Worm (Caenorhabditis elegans) whole organism, L2 larva: ENCODE data around the gene C44E12.1.

Experiments used
- ceh-82 ChIP-seq: fragments of 150-350 bp; optimal IDR thresholded peaks from 2 replicates; lab custom pipeline; 2014; ENCODE audit warnings: missing biosample characterization, missing genetic modification characterization
- nhr-21 ChIP-seq: fragments of 150-350 bp; optimal IDR thresholded peaks from 2 replicates; lab custom pipeline; 2014; ENCODE audit warnings: missing biosample characterization, missing genetic modification characterization
- sem-4 ChIP-seq: fragments of 150-350 bp; optimal IDR thresholded peaks from 2 replicates; lab custom pipeline; 2014; ENCODE audit warnings: missing biosample characterization, missing genetic modification reagents, missing genetic modification characterization
- sma-9 ChIP-seq, 2 experiments: fragments of 150-350 bp in 1 of 2; sonication (generic microtip) in 1 of 2; optimal IDR thresholded peaks; 2 replicates each; lab custom pipeline; 2014 to 2016; ENCODE audit warnings: missing genetic modification characterization in 2 of 2, mild to moderate bottlenecking in 1 of 2, missing biosample characterization in 1 of 2, missing compliant biosample characterization in 1 of 2, missing genetic modification reagents in 1 of 2, moderate library complexity in 1 of 2
- unc-62 ChIP-seq: fragments of 150-350 bp; optimal IDR thresholded peaks from 2 replicates; lab custom pipeline; 2014; ENCODE audit warnings: missing biosample characterization, missing genetic modification reagents, missing genetic modification characterization

C44E12.1 gene

DNA sequence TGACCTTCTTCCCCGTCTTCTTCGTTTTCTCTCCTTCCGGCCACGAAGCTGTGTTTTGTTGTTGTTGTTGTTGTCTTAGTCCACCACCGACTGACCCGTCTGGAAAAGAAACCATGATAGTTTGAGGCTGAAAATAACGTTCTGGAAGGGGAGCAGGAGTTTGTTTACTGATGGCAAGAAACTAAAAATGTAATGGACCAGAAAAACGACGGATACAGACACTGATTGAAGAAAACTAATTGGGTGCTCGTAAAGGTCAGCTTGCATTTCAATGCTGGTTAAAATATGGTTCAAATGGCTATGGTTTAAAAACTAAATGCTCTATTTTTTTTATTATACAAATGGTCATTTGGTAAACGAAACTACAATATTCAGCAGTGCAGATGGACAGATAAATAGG, 48.6 kb downstream of the C44E12.1 start, which contains the start of gene F26A10.2:
TSS of gene F26A10.2 (minus strand) at position 101 of the 400 bp plus-strand sequence.
- no peak for TF ChIP-seq unc-62 (GFP tag; lab: Kevin White, UChicago)
- TF ChIP-seq nhr-21, result no peak
- TF ChIP-seq sma-9 (GFP tag; optimal IDR thresholded peaks at IDR 0.05; lab: Kevin White, UChicago), result no peak
- TF ChIP-seq sma-9 (tag; optimal IDR thresholded peaks at IDR 0.05; lab: Kevin White, UChicago), result no peak
- TF ChIP-seq ceh-82, result no peak
- no peak for TF ChIP-seq sem-4
